Fruit fly (Drosophila melanogaster) whole organism, embryonic: ENCODE results near the gene CG33235.

Source experiments
- Adf1 ChIP-seq: fragments of 200-800 bp; sonication (Bioruptor generic); IDR thresholded peaks from 2 replicates; pipeline ENCODE4 v1.3.6; 2022; ENCODE audit warnings: missing biosample characterization, missing genetic modification characterization
- Atf-2 ChIP-seq: fragments of 200-800 bp; sonication (Bioruptor generic); optimal IDR thresholded peaks from 2 replicates; lab custom pipeline; 2016; ENCODE audit warnings: missing biosample characterization, missing genetic modification characterization
- B-H1 ChIP-seq: fragments of 200-800 bp; sonication (Bioruptor generic); IDR thresholded peaks from 3 replicates; pipeline ENCODE4 v1.3.6; 2022; ENCODE audit warnings: missing biosample characterization, missing genetic modification characterization
- CG10267 ChIP-seq: fragments of 200-800 bp; sonication (Bioruptor generic); optimal IDR thresholded peaks from 2 replicates; lab custom pipeline; 2018; ENCODE audit warnings: missing biosample characterization, mild to moderate bottlenecking, missing genetic modification characterization, moderate library complexity
- CG10274 ChIP-seq: fragments of 200-800 bp; sonication (Bioruptor generic); optimal IDR thresholded peaks from 3 replicates; lab custom pipeline; 2017; ENCODE audit warnings: missing biosample characterization, mild to moderate bottlenecking, missing genetic modification characterization
- CG10654 ChIP-seq: fragments of 200-800 bp; sonication (Bioruptor generic); optimal IDR thresholded peaks from 2 replicates; lab custom pipeline; 2016; ENCODE audit warnings: missing biosample characterization, missing genetic modification characterization
- CG10959 ChIP-seq: fragments of 200-800 bp; sonication (Bioruptor generic); IDR thresholded peaks from 2 replicates; pipeline ENCODE4 v1.3.6; 2022; ENCODE audit warnings: missing biosample characterization, missing genetic modification characterization
- CG14667 ChIP-seq: fragments of 200-800 bp; sonication (Bioruptor generic); IDR thresholded peaks from 2 replicates; pipeline ENCODE4 v1.3.6; 2022; ENCODE audit warnings: missing biosample characterization, missing genetic modification characterization
- CG17802 ChIP-seq: fragments of 200-800 bp; sonication (Bioruptor generic); optimal IDR thresholded peaks from 2 replicates; lab custom pipeline; 2018; ENCODE audit warnings: missing biosample characterization, mild to moderate bottlenecking, missing genetic modification characterization, moderate library complexity
- CG1832 ChIP-seq: fragments of 200-800 bp; sonication (Bioruptor generic); optimal IDR thresholded peaks from 2 replicates; lab custom pipeline; 2017; ENCODE audit warnings: missing biosample characterization, mild to moderate bottlenecking, missing genetic modification characterization, inconsistent platforms
- CG32767 ChIP-seq: fragments of 200-800 bp; sonication (Bioruptor generic); IDR thresholded peaks from 2 replicates; pipeline ENCODE4 v1.3.6; 2022; ENCODE audit warnings: missing biosample characterization, missing genetic modification characterization
- CG34422 ChIP-seq: fragments of 200-800 bp; sonication (Bioruptor generic); IDR thresholded peaks from 3 replicates; pipeline ENCODE4 v1.3.6; 2022; ENCODE audit warnings: missing biosample characterization, missing genetic modification characterization
- CG4404 ChIP-seq: fragments of 200-800 bp; sonication (Bioruptor generic); IDR thresholded peaks from 2 replicates; pipeline ENCODE4 v1.3.6; 2022; ENCODE audit warnings: missing biosample characterization, missing genetic modification characterization
- CG7786 ChIP-seq: fragments of 200-800 bp; sonication (Bioruptor generic); optimal IDR thresholded peaks from 2 replicates; lab custom pipeline; 2016; ENCODE audit warnings: missing biosample characterization, missing genetic modification characterization
- CG8359 ChIP-seq: fragments of 200-800 bp; sonication (Bioruptor generic); optimal IDR thresholded peaks from 2 replicates; lab custom pipeline; 2017; ENCODE audit warnings: missing biosample characterization, mild to moderate bottlenecking, missing genetic modification characterization, borderline replicate concordance
- CG8765 ChIP-seq: fragments of 200-800 bp; sonication (Bioruptor generic); IDR thresholded peaks from 2 replicates; pipeline ENCODE4 v1.3.6; 2022; ENCODE audit warnings: missing biosample characterization, missing genetic modification characterization
- CoRest ChIP-seq: fragments of 200-800 bp; sonication (Bioruptor generic); optimal IDR thresholded peaks from 3 replicates; lab custom pipeline; 2018; ENCODE audit warnings: missing biosample characterization, mild to moderate bottlenecking, missing genetic modification characterization, moderate library complexity
- CrebB ChIP-seq: fragments of 200-800 bp; sonication (Bioruptor generic); optimal IDR thresholded peaks from 3 replicates; lab custom pipeline; 2018; ENCODE audit warnings: missing biosample characterization, mild to moderate bottlenecking, missing genetic modification characterization
- Dll ChIP-seq: fragments of 200-800 bp; sonication (Bioruptor generic); IDR thresholded peaks from 4 replicates; pipeline ENCODE4 v1.3.6; 2022; ENCODE audit warnings: missing biosample characterization, missing genetic modification characterization; ENCODE audit not compliant: partially characterized antibody
- H2.0 ChIP-seq: fragments of 200-800 bp; sonication (Bioruptor generic); IDR thresholded peaks from 2 replicates; pipeline ENCODE4 v1.3.6; 2022; ENCODE audit warnings: missing biosample characterization, missing genetic modification characterization
- HLH54F ChIP-seq: fragments of 200-800 bp; sonication (Bioruptor generic); optimal IDR thresholded peaks from 3 replicates; lab custom pipeline; 2016; ENCODE audit warnings: missing biosample characterization, missing genetic modification characterization
- HmgD ChIP-seq: fragments of 200-800 bp; sonication (Bioruptor generic); optimal IDR thresholded peaks from 3 replicates; lab custom pipeline; 2016; ENCODE audit warnings: missing biosample characterization, missing genetic modification characterization
- Hr51 ChIP-seq, 2 experiments: fragments of 200-800 bp; sonication (Bioruptor generic); optimal IDR thresholded peaks; 2 replicates in 1 of 2; 3 replicates in 1 of 2; lab custom pipeline; 2016 to 2018; ENCODE audit warnings: missing biosample characterization in 2 of 2, missing genetic modification characterization in 2 of 2, mild to moderate bottlenecking in 1 of 2, moderate library complexity in 1 of 2
- Lim3 ChIP-seq: fragments of 200-800 bp; sonication (Bioruptor generic); IDR thresholded peaks from 2 replicates; pipeline ENCODE4 v1.3.6; 2022; ENCODE audit warnings: missing biosample characterization, missing genetic modification characterization
- MESR4 ChIP-seq: fragments of 200-800 bp; sonication (Bioruptor generic); optimal IDR thresholded peaks from 2 replicates; lab custom pipeline; 2018; ENCODE audit warnings: missing biosample characterization, mild to moderate bottlenecking, missing genetic modification characterization, moderate library complexity
- Myb ChIP-seq: fragments of 200-800 bp; sonication (Bioruptor generic); optimal IDR thresholded peaks from 2 replicates; lab custom pipeline; 2016; ENCODE audit warnings: missing biosample characterization, missing genetic modification characterization
- Neu2 ChIP-seq: fragments of 200-800 bp; sonication (Bioruptor generic); optimal IDR thresholded peaks from 3 replicates; lab custom pipeline; 2016; ENCODE audit warnings: missing biosample characterization, missing genetic modification characterization, borderline replicate concordance
- PHDP ChIP-seq: fragments of 200-800 bp; sonication (Bioruptor generic); optimal IDR thresholded peaks from 3 replicates; lab custom pipeline; 2018; ENCODE audit warnings: missing biosample characterization, mild to moderate bottlenecking, missing genetic modification characterization, moderate library complexity
- Pdp1 ChIP-seq, 2 experiments: fragments of 200-800 bp; sonication (Bioruptor generic); optimal IDR thresholded peaks; 3 replicates each; lab custom pipeline; 2016; ENCODE audit warnings: missing biosample characterization in 2 of 2, missing genetic modification characterization in 2 of 2, mild to moderate bottlenecking in 1 of 2, moderate library complexity in 1 of 2
- Tbp ChIP-seq: fragments of >200 bp; optimal IDR thresholded peaks from 2 replicates; lab custom pipeline; 2018; ENCODE audit warnings: missing biosample characterization, missing genetic modification characterization
- ab ChIP-seq: fragments of 200-800 bp; sonication (Bioruptor generic); optimal IDR thresholded peaks from 2 replicates; lab custom pipeline; 2016; ENCODE audit warnings: missing biosample characterization, missing genetic modification characterization
- bbx ChIP-seq: fragments of 200-800 bp; sonication (Bioruptor generic); IDR thresholded peaks from 2 replicates; pipeline ENCODE4 v1.3.6; 2022; ENCODE audit warnings: missing biosample characterization, missing genetic modification characterization; ENCODE audit not compliant: partially characterized antibody
- bsh ChIP-seq, 2 experiments: fragments of 200-800 bp; sonication (Bioruptor generic); optimal IDR thresholded peaks; 2 replicates each; lab custom pipeline; 2017 to 2018; ENCODE audit warnings: mild to moderate bottlenecking in 2 of 2, missing biosample characterization in 2 of 2, missing genetic modification characterization in 2 of 2, moderate library complexity in 1 of 2
- chif ChIP-seq, 2 experiments: fragments of 200-800 bp; sonication (Bioruptor generic); optimal IDR thresholded peaks; 3 replicates each; lab custom pipeline; 2016; ENCODE audit warnings: missing biosample characterization in 2 of 2, missing genetic modification characterization in 2 of 2
- fd96Cb ChIP-seq: fragments of 200-800 bp; sonication (Bioruptor generic); optimal IDR thresholded peaks from 2 replicates; lab custom pipeline; 2018; ENCODE audit warnings: missing biosample characterization, mild to moderate bottlenecking, missing genetic modification characterization, moderate library complexity
- gro ChIP-seq: fragments of 200-800 bp; sonication (Bioruptor generic); optimal IDR thresholded peaks from 2 replicates; lab custom pipeline; 2016; ENCODE audit warnings: missing biosample characterization, missing genetic modification characterization
- insv ChIP-seq, 2 experiments: fragments of 200-800 bp; sonication (Bioruptor generic); optimal IDR thresholded peaks; 3 replicates each; lab custom pipeline; 2016 to 2018; ENCODE audit warnings: missing biosample characterization in 2 of 2, missing genetic modification characterization in 2 of 2
- jing ChIP-seq: fragments of 200-800 bp; sonication (Bioruptor generic); optimal IDR thresholded peaks from 2 replicates; lab custom pipeline; 2018; ENCODE audit warnings: missing biosample characterization, mild to moderate bottlenecking, missing genetic modification characterization
- kay ChIP-seq: fragments of 200-800 bp; sonication (Bioruptor generic); optimal IDR thresholded peaks from 2 replicates; lab custom pipeline; 2016; ENCODE audit warnings: missing biosample characterization, missing genetic modification characterization
- ken ChIP-seq: fragments of 200-800 bp; sonication (Bioruptor generic); IDR thresholded peaks from 3 replicates; pipeline ENCODE4 v1.3.6; 2022; ENCODE audit warnings: missing biosample characterization, missing genetic modification characterization
- lmd ChIP-seq: fragments of 200-800 bp; sonication (Bioruptor generic); IDR thresholded peaks from 2 replicates; pipeline ENCODE4 v1.3.6; 2022; ENCODE audit warnings: missing biosample characterization, missing genetic modification characterization
- maf-S ChIP-seq: fragments of 200-800 bp; sonication (Bioruptor generic); optimal IDR thresholded peaks from 2 replicates; lab custom pipeline; 2016; ENCODE audit warnings: missing biosample characterization, missing genetic modification characterization
- run ChIP-seq: fragments of 200-800 bp; sonication (Bioruptor generic); optimal IDR thresholded peaks from 3 replicates; lab custom pipeline; 2018; ENCODE audit warnings: missing biosample characterization, mild to moderate bottlenecking, missing genetic modification characterization
- so ChIP-seq: fragments of 200-800 bp; sonication (Bioruptor generic); IDR thresholded peaks from 3 replicates; pipeline ENCODE4 v1.3.6; 2022; ENCODE audit warnings: missing biosample characterization, missing genetic modification characterization
- stwl ChIP-seq: fragments of 200-800 bp; sonication (Bioruptor generic); optimal IDR thresholded peaks from 3 replicates; lab custom pipeline; 2018; ENCODE audit warnings: missing biosample characterization, mild to moderate bottlenecking, missing genetic modification characterization, moderate library complexity
- sug ChIP-seq: fragments of 200-800 bp; optimal IDR thresholded peaks from 2 replicates; lab custom pipeline; 2019; ENCODE audit warnings: missing biosample characterization, mild to moderate bottlenecking, missing genetic modification characterization, moderate library complexity
- tna ChIP-seq: fragments of 200-800 bp; sonication (Bioruptor generic); IDR thresholded peaks from 2 replicates; pipeline ENCODE4 v1.3.6; 2022; ENCODE audit warnings: missing biosample characterization, missing genetic modification characterization; ENCODE audit not compliant: partially characterized antibody
- vfl ChIP-seq: fragments of 200-800 bp; sonication (Bioruptor generic); optimal IDR thresholded peaks from 2 replicates; lab custom pipeline; 2016; ENCODE audit warnings: missing biosample characterization, missing genetic modification characterization
- vvl ChIP-seq: fragments of 200-800 bp; sonication (Bioruptor generic); IDR thresholded peaks from 2 replicates; pipeline ENCODE4 v1.3.6; 2022; ENCODE audit warnings: missing biosample characterization, missing genetic modification characterization

CG33235 gene

DNA sequence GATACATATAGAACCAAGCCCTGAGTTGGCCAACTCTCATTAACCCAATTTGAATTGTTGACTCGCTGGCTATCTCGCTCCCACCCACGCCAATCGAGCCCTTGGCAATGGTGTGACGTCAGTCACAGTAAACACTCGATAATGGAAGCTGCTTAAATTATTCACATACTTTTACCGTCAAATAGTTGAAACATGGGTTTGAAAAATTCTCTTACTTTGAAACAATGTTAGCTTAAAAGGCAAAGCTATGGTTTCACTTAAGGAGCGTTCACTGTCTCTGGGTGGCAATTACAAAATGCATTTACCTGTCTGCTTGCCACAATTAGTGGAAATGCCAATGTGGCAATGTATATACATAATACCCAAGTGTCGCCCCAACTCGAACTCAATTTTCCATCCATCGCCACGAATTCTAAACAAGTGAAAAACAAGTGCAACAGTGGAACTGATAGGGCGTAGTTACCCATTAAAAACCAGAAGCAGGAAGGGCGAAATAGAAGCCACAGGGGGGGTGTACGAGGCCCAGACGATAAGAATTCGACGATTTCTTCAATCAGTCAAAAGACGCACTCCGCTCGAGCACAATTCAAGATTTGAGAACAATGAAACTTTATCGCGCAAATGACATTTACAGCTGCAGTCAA lies 41.8 kb downstream of the CG33235 start (continued):
- TF ChIP-seq CG10654 (peak; percentile 69), Hr51 (GFP tag; optimal IDR thresholded peaks at IDR 0.05; lab: Kevin White, UChicago) (peak; percentile 69 to 88), jing (peak; percentile 78), CG10267 (peak; percentile 54), HLH54F (peak; percentile 83), B-H1 (GFP tag; lab: Robert Waterston, UW) (peak; percentile 85), PHDP (tag; lab: Kevin White, UChicago) (peak; percentile 85), CG10274 (GFP tag; lab: Kevin White, UChicago) (peak; percentile 71), vfl (peak; percentile 65), Myb (GFP tag; lab: Kevin White, UChicago) (peak; percentile 74), maf-S (GFP tag; lab: Kevin White, UChicago) (peak; percentile 70), bbx (GFP tag; lab: Robert Waterston, UW) (no peak), insv (GFP tag; optimal IDR thresholded peaks at IDR 0.05; lab: Kevin White, UChicago) (peak in 1 of 2 experiments; percentile 51), Atf-2 (peak; percentile 73), CG32767 (GFP tag; lab: Robert Waterston, UW) (peak; percentile 84), Neu2 (GFP tag; lab: Kevin White, UChicago) (peak; percentile 71), Tbp (no peak), CG34422 (GFP tag; lab: Robert Waterston, UW) (peak; percentile 91), Lim3 (GFP tag; lab: Robert Waterston, UW) (peak; percentile 57; the same call in 1 of the 2 replicates), ken (GFP tag; lab: Robert Waterston, UW) (peak; percentile 86), CG4404 (GFP tag; lab: Robert Waterston, UW) (peak; percentile 70), vvl (GFP tag; lab: Robert Waterston, UW) (peak; percentile 93), run (tag; lab: Kevin White, UChicago) (peak; percentile 48), gro (GFP tag; lab: Kevin White, UChicago) (peak; percentile 75), CG7786 (peak; percentile 84), Dll (GFP tag; lab: Robert Waterston, UW) (no peak), CG10959 (GFP tag; lab: Robert Waterston, UW) (peak; percentile 62), CG14667 (GFP tag; lab: Robert Waterston, UW) (peak; percentile 85), CG8359 (peak; percentile 44), ab (GFP tag; lab: Kevin White, UChicago) (peak; percentile 62), Adf1 (GFP tag; lab: Robert Waterston, UW) (0 out of 2 replicates have a peak, but pooled peaks have one; percentile 16), tna (GFP tag; lab: Robert Waterston, UW) (no peak), sug (peak; percentile 84), MESR4 (GFP tag; lab: Kevin White, UChicago) (peak; percentile 19), stwl (no peak), CG1832 (GFP tag; lab: Kevin White, UChicago) (no peak), chif (GFP tag; optimal IDR thresholded peaks at IDR 0.05; lab: Kevin White, UChicago) (peak; percentile 86 to 88), bsh (GFP tag; optimal IDR thresholded peaks at IDR 0.05; lab: Kevin White, UChicago) (peak in 1 of 2 experiments; percentile 84), H2.0 (GFP tag; lab: Robert Waterston, UW) (peak; percentile 85), lmd (GFP tag; lab: Robert Waterston, UW) (peak; percentile 88), CG8765 (peak; percentile 74), CrebB (tag; lab: Kevin White, UChicago) (peak; percentile 83), CG17802 (tag; lab: Kevin White, UChicago) (peak; percentile 60), Pdp1 (GFP tag; optimal IDR thresholded peaks at IDR 0.05; lab: Kevin White, UChicago) (peak; percentile 79 to 85), CoRest (tag; lab: Kevin White, UChicago) (peak; percentile 84), so (peak; percentile 92), HmgD (GFP tag; lab: Kevin White, UChicago) (peak; percentile 57), kay (GFP tag; lab: Kevin White, UChicago) (peak; percentile 61), fd96Cb (tag; lab: Kevin White, UChicago) (peak; percentile 85)
